Worm (Caenorhabditis elegans) whole organism, young adult: ENCODE data around the gene rpl-3.

Experiments
- ZK185.1 ChIP-seq: sonication (generic microtip); optimal IDR thresholded peaks from 2 replicates; lab custom pipeline; 2016; ENCODE audit warnings: mild to moderate bottlenecking, missing genetic modification characterization, missing compliant biosample characterization; ENCODE audit not compliant: poor library complexity, severe bottlenecking
- dpl-1 ChIP-seq: fragments of 150-350 bp; optimal IDR thresholded peaks from 2 replicates; lab custom pipeline; 2014; ENCODE audit warnings: missing biosample characterization, missing genetic modification reagents, missing genetic modification characterization
- pha-4 ChIP-seq: fragments of 150-350 bp; sonication (generic microtip); optimal IDR thresholded peaks from 2 replicates; lab custom pipeline; 2014; ENCODE audit warnings: missing biosample characterization, missing genetic modification reagents, missing genetic modification characterization
- zfh-2 ChIP-seq: fragments of 200-800 bp; sonication (Bioruptor generic); conservative IDR thresholded peaks from 2 replicates; pipeline ENCODE4 v1.3.6; 2022; ENCODE audit warnings: missing genetic modification reagents, missing genetic modification characterization, missing compliant biosample characterization
- zim-3 ChIP-seq: sonication (generic microtip); optimal IDR thresholded peaks from 2 replicates; lab custom pipeline; 2017; ENCODE audit warnings: mild to moderate bottlenecking, missing genetic modification characterization, moderate library complexity, missing compliant biosample characterization

- TF ChIP-seq ZK185.1 (tag; lab: Kevin White, UChicago) (no peak), dpl-1 (GFP tag; lab: Kevin White, UChicago) (no peak), pha-4 (tag; lab: Kevin White, UChicago) (no peak), zfh-2 (GFP tag; lab: Robert Waterston, UW) (no peak), zim-3 (tag; lab: Kevin White, UChicago) (no peak)
These were observed 8.7 kb downstream of the rpl-3 start for ce11 chrIII:3876197-3876897.
